Fruit fly (Drosophila melanogaster) whole organism, adult: ENCODE data around the gene CG11694.

Source experiments
- CG33017 ChIP-seq: fragments of 200-800 bp; sonication (Bioruptor generic); optimal IDR thresholded peaks from 2 replicates; lab custom pipeline; 2018; ENCODE audit warnings: missing biosample characterization, mild to moderate bottlenecking, missing genetic modification characterization, moderate library complexity
- CG7045 ChIP-seq: fragments of 200-800 bp; sonication (Bioruptor generic); optimal IDR thresholded peaks from 2 replicates; lab custom pipeline; 2017; ENCODE audit warnings: missing biosample characterization, mild to moderate bottlenecking, missing genetic modification characterization
- kay ChIP-seq: fragments of 200-800 bp; sonication (Bioruptor generic); peaks from one replicate; lab custom pipeline; 2016; ENCODE audit warnings: missing biosample characterization, missing genetic modification characterization, borderline replicate concordance
- ovo ChIP-seq: fragments of 200-800 bp; sonication (Bioruptor generic); optimal IDR thresholded peaks from 2 replicates; lab custom pipeline; 2016; ENCODE audit warnings: missing biosample characterization, missing genetic modification characterization

The CG11694 gene

dm6 chr3R:8261634-8262033 lies 50.3 kb downstream of the CG11694 start:
- TF ChIP-seq kay, result peak; percentile 92
- TF ChIP-seq CG33017 (tag; lab: Kevin White, UChicago), result peak; percentile 4
- no peak for TF ChIP-seq CG7045 (GFP tag; lab: Kevin White, UChicago)
- peak; percentile 8 for TF ChIP-seq ovo
